Worm (Caenorhabditis elegans) whole organism, L1 larva: ENCODE measurements around the gene Y57E12B.1.

Experiments used
- dsc-1 ChIP-seq: sonication (generic microtip); optimal IDR thresholded peaks from 2 replicates; lab custom pipeline; 2016; ENCODE audit warnings: mild to moderate bottlenecking, missing genetic modification characterization, missing compliant biosample characterization
- efl-1 ChIP-seq, 4 experiments: fragments of 150-350 bp; optimal IDR thresholded peaks in 3 of 4; peaks in 1 of 4; 1 replicate in 1 of 4; 2 replicates in 3 of 4; lab custom pipeline; 2014; ENCODE audit warnings: missing biosample characterization in 2 of 4, missing genetic modification characterization in 2 of 4, missing genetic modification reagents in 2 of 4
- elt-2 ChIP-seq: sonication (generic microtip); optimal IDR thresholded peaks from 2 replicates; lab custom pipeline; 2016; ENCODE audit warnings: missing genetic modification characterization, mild to moderate bottlenecking, inconsistent platforms, missing compliant biosample characterization, missing genetic modification reagents
- hlh-17 ChIP-seq: fragments of 200-800 bp; sonication (Bioruptor generic); optimal IDR thresholded peaks from 2 replicates; lab custom pipeline; 2018; ENCODE audit warnings: missing genetic modification characterization, mild to moderate bottlenecking, missing compliant biosample characterization, moderate library complexity, borderline replicate concordance
- lin-39 ChIP-seq: fragments of 150-350 bp; optimal IDR thresholded peaks from 2 replicates; lab custom pipeline; 2014; ENCODE audit warnings: missing biosample characterization, missing genetic modification reagents, missing genetic modification characterization
- nhr-12 ChIP-seq: sonication (generic microtip); optimal IDR thresholded peaks from 2 replicates; lab custom pipeline; 2017; ENCODE audit warnings: missing biosample characterization, missing genetic modification characterization
- nhr-76 ChIP-seq: sonication (generic microtip); optimal IDR thresholded peaks from 2 replicates; lab custom pipeline; 2017; ENCODE audit warnings: missing biosample characterization, missing genetic modification characterization
- nhr-85 ChIP-seq: sonication (generic microtip); peaks from one replicate; lab custom pipeline; 2016; ENCODE audit warnings: missing genetic modification characterization, inconsistent platforms, missing compliant biosample characterization
- skn-1 ChIP-seq: fragments of 150-350 bp; optimal IDR thresholded peaks from 2 replicates; lab custom pipeline; 2014; ENCODE audit warnings: missing biosample characterization, missing genetic modification characterization
- snpc-4 ChIP-seq: fragments of 150-350 bp; optimal IDR thresholded peaks from 2 replicates; lab custom pipeline; 2014; ENCODE audit warnings: missing biosample characterization, missing genetic modification characterization
- sox-4 ChIP-seq: sonication (generic microtip); optimal IDR thresholded peaks from 2 replicates; lab custom pipeline; 2016; ENCODE audit warnings: missing genetic modification characterization, missing compliant biosample characterization
- tlp-1 ChIP-seq: fragments of 150-350 bp; optimal IDR thresholded peaks from 2 replicates; lab custom pipeline; 2014; ENCODE audit warnings: missing biosample characterization, missing genetic modification characterization
- ztf-4 ChIP-seq: fragments of 150-350 bp; optimal IDR thresholded peaks from 2 replicates; lab custom pipeline; 2014; ENCODE audit warnings: missing biosample characterization, missing genetic modification characterization

DNA sequence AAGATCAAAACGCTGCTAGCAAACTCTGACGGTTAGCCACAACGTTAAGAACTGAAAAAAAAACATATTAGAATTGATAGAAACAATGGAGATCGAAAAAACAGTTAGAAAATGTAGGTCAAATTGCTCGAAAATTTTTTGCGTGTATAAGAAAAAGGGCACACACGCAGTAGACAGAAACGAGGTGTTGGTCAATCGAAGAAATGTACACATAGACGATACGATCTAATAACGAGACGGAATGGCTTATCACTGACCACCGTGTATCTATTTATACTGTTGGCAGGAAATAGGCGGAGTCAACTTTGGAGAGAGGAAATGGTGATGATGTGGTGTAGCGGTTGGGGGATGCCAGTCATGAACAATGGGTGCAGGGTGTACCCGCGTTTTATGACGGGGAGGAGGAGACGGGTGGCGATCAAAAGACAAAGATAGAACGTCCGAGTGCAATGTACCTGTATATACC, 48.1 kb upstream of the Y57E12B.1 start, which contains the start of gene odc-1:
- TF ChIP-seq nhr-76 (tag; lab: Kevin White, UChicago) (no peak), snpc-4 (tag; lab: Kevin White, UChicago) (no peak), nhr-85 (no peak), skn-1 (tag; lab: Kevin White, UChicago) (no peak), hlh-17 (no peak), ztf-4 (no peak), efl-1 (optimal IDR thresholded peaks at IDR 0.05; lab: Kevin White, UChicago) (no peak), efl-1 (GFP tag; optimal IDR thresholded peaks at IDR 0.05 in 1 of 2; lab: Kevin White, UChicago) (no peak), lin-39 (no peak), elt-2 (tag; lab: Kevin White, UChicago) (no peak), dsc-1 (tag; lab: Kevin White, UChicago) (no peak), tlp-1 (tag; lab: Kevin White, UChicago) (no peak), sox-4 (no peak), nhr-12 (tag; lab: Kevin White, UChicago) (no peak)
